Fruit fly (Drosophila melanogaster): ENCODE data around the gene Fancm.
A peak's percentile ranks its signal among the peaks of the same experiment; 100 is the strongest.

The Fancm gene

DNA sequence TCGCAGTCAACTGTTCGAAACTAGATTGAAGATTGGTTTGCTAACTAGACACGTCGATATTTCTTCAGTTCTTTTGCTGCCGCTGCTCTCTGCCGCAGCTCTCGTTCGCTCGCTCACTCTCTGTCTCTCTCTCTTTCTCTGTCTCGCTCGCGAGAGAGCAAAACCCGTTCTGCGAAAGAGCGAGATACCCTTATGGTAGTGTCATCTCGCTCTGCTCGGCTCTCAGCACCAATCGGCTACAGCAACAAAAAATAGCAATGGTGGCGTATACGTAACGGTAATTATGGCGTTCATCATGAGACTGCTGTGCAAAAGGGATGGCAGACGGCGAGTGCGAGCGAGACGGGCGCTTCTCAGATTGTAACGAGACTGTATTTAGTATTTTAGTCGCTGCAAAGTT is 35.8 kb upstream of the Fancm start, which contains the start of gene lbe (continued):
- TF ChIP-seq CG10366 (GFP tag; IDR thresholded peaks at IDR 0.05) (no peak), mld (GFP tag; IDR thresholded peaks at IDR 0.05; ENCODE audit: partially characterized antibody) (peak; percentile 77; the same call in 1 of the 3 replicates), crp (GFP tag; optimal IDR thresholded peaks at IDR 0.05) (no peak), CG10274 (GFP tag; optimal IDR thresholded peaks at IDR 0.05) (no peak), CG43689 (GFP tag; IDR thresholded peaks at IDR 0.05) (no peak)

dm6 chr3R:21447656-21448055 is 34.5 kb upstream of the Fancm start:
- no peak for TF ChIP-seq prd (optimal IDR thresholded peaks at IDR 0.05)
- TF ChIP-seq prd (GFP tag; IDR thresholded peaks at IDR 0.05): 0 out of 3 replicates have a peak, but pooled peaks have one; percentile 21
- peak; percentile 61 for TF ChIP-seq D (optimal IDR thresholded peaks at IDR 0.05)
- TF ChIP-seq D (GFP tag; optimal IDR thresholded peaks at IDR 0.05): no peak
- TF ChIP-seq wor (GFP tag; IDR thresholded peaks at IDR 0.05): no peak
- peak; percentile 10 for TF ChIP-seq odd (GFP tag; optimal IDR thresholded peaks at IDR 0.05)
- peak; percentile 94 for TF ChIP-seq zen (tag; optimal IDR thresholded peaks at IDR 0.05)
- TF ChIP-seq lola (GFP tag; optimal IDR thresholded peaks at IDR 0.05): no peak
- peak; percentile 46 for TF ChIP-seq CG15479 (GFP tag; optimal IDR thresholded peaks at IDR 0.05)
- 0 out of 2 replicates have a peak, but pooled peaks have one; percentile 24 for TF ChIP-seq Dref (GFP tag; IDR thresholded peaks at IDR 0.05)
- peak in 1 of 2 experiments; percentile 85 for TF ChIP-seq tll (GFP tag; optimal IDR thresholded peaks at IDR 0.05)

DNA sequence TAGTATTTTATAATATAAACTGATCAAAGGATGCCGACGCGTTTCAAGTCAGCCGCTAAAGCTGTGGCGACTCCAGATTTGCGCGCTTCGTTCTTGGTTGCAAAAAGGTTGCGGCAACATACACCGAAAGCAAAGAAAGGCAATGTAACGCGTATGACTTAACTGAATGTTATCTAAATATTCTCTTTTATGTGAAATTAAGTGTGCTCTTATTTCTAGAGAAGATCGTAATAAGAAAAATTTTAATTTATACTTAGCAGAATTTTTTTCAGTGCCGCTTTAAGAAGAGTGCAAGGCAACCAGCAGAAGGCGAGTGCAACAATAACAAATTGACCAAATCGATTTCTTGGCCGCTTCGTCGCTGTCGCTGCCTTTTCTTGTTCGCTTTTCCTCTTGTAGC is 30.0 kb upstream of the Fancm start:
- TF ChIP-seq CG9727 (GFP tag; optimal IDR thresholded peaks at IDR 0.05): peak; percentile 17
- TF ChIP-seq CG1832 (GFP tag; optimal IDR thresholded peaks at IDR 0.05): no peak
- peak; percentile 41 for TF ChIP-seq lbe (GFP tag; optimal IDR thresholded peaks at IDR 0.05)
- no peak for TF ChIP-seq CG10565 (GFP tag; optimal IDR thresholded peaks at IDR 0.05)
- TF ChIP-seq CG18764 (GFP tag; optimal IDR thresholded peaks at IDR 0.05): no peak
- TF ChIP-seq sens (GFP tag): peak; percentile 36
- TF ChIP-seq Xrp1 (GFP tag; IDR thresholded peaks at IDR 0.05): peak; percentile 15; the same call in 1 of the 2 replicates
- no peak for TF ChIP-seq tin (GFP tag; optimal IDR thresholded peaks at IDR 0.05)
- TF ChIP-seq CG17328 (GFP tag; IDR thresholded peaks at IDR 0.05): peak; percentile 12; the same call in 1 of the 2 replicates
- TF ChIP-seq prd (optimal IDR thresholded peaks at IDR 0.05): no peak
- peak; percentile 61; the same call in 2 of the 3 replicates for TF ChIP-seq prd (GFP tag; IDR thresholded peaks at IDR 0.05)

- TF ChIP-seq oc (tag; optimal IDR thresholded peaks at IDR 0.05) (peak; percentile 17), CG3847 (GFP tag; IDR thresholded peaks at IDR 0.05) (no peak), Med (GFP tag) (no peak), Nf-YB (GFP tag; optimal IDR thresholded peaks at IDR 0.05) (peak; percentile 92), Nf-YC (tag; optimal IDR thresholded peaks at IDR 0.05) (peak; percentile 85), cg (GFP tag; optimal IDR thresholded peaks at IDR 0.05) (peak; percentile 38), CG14667 (GFP tag; IDR thresholded peaks at IDR 0.05) (no peak), CG12236 (GFP tag; optimal IDR thresholded peaks at IDR 0.05) (no peak)
Observed at dm6 chr3R:21456774-21457173, 25.4 kb upstream of the Fancm start.

dm6 chr3R:21458445-21458844 is 23.7 kb upstream of the Fancm start:
- TF ChIP-seq D (optimal IDR thresholded peaks at IDR 0.05) (peak; percentile 97), D (GFP tag; optimal IDR thresholded peaks at IDR 0.05) (no peak), zen (tag; optimal IDR thresholded peaks at IDR 0.05) (peak; percentile 98), sc (optimal IDR thresholded peaks at IDR 0.05) (no peak), sc (GFP tag; optimal IDR thresholded peaks at IDR 0.05) (no peak), tll (GFP tag; optimal IDR thresholded peaks at IDR 0.05) (peak in 1 of 2 experiments; percentile 92), CG4730 (GFP tag; IDR thresholded peaks at IDR 0.05) (no peak), kah (GFP tag; optimal IDR thresholded peaks at IDR 0.05) (no peak), prd (optimal IDR thresholded peaks at IDR 0.05) (no peak), prd (GFP tag; IDR thresholded peaks at IDR 0.05) (peak; percentile 52; the same call in 1 of the 3 replicates)

Measured in whole organism, embryonic.